Worm (Caenorhabditis elegans) whole organism, midembryonic: ENCODE measurements around the gene srz-23.

Experiments used
- cog-1 ChIP-seq: sonication (generic microtip); optimal IDR thresholded peaks from 2 replicates; lab custom pipeline; 2016; ENCODE audit warnings: missing genetic modification characterization, missing compliant biosample characterization
- flt-1 ChIP-seq: fragments of 200-800 bp; sonication (Bioruptor generic); IDR thresholded peaks from 2 replicates; pipeline ENCODE4 v1.3.6; 2022; ENCODE audit warnings: missing genetic modification characterization, missing compliant biosample characterization
- ref-1 ChIP-seq: fragments of 200-800 bp; sonication (Bioruptor generic); conservative IDR thresholded peaks from 2 replicates; pipeline ENCODE4 v1.3.6; 2022; ENCODE audit warnings: missing genetic modification reagents, missing genetic modification characterization, missing compliant biosample characterization
- ztf-29 ChIP-seq: fragments of 200-800 bp; sonication (Bioruptor generic); IDR thresholded peaks from 2 replicates; pipeline ENCODE4 v1.3.6; 2022; ENCODE audit warnings: missing genetic modification reagents, missing genetic modification characterization, missing compliant biosample characterization

ce11 chrIV:3501981-3502736 is 48.8 kb downstream of the srz-23 start:
- TF ChIP-seq ref-1 (no peak), ztf-29 (no peak), flt-1 (GFP tag; lab: Robert Waterston, UW) (no peak), cog-1 (tag; lab: Kevin White, UChicago) (no peak)
